Worm (Caenorhabditis elegans): ENCODE data around the gene dhs-23.

Gene dhs-23

DNA sequence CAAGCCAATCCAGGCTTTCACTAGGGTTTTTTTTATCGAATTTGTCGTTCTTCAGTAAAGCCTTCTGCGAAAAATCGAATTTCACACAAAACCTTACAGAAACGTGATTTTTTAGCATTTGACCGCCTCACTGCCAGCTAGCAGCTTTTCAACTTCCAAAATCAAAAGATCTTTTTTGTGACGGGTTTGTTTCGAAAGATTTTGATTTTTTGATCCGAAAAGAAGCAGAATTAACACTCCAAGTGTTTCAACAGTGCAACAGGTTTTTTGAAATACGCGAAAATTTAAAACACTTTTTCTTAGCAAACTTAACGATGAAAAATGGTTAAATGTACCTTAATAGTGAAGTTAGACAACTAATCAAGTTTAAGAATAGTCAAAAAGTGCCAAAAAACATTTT, 39.6 kb upstream of the dhs-23 start, which contains the start of gene clec-229:
TSS of gene clec-229 (minus strand) at position 101 of the 400 bp plus-strand sequence.
- TF ChIP-seq mec-3 (tag; optimal IDR thresholded peaks at IDR 0.05; ENCODE audit: borderline replicate concordance) (no peak), T23F11.4 (GFP tag; optimal IDR thresholded peaks at IDR 0.05) (no peak), ceh-45 (GFP tag; IDR thresholded peaks at IDR 0.05) (no peak), pat-9 (tag; optimal IDR thresholded peaks at IDR 0.05) (no peak), ztf-16 (tag; optimal IDR thresholded peaks at IDR 0.05) (no peak), pqm-1 (tag; optimal IDR thresholded peaks at IDR 0.05) (no peak), ceh-22 (tag; optimal IDR thresholded peaks at IDR 0.05) (no peak), ets-4 (tag; optimal IDR thresholded peaks at IDR 0.05) (no peak)

DNA sequence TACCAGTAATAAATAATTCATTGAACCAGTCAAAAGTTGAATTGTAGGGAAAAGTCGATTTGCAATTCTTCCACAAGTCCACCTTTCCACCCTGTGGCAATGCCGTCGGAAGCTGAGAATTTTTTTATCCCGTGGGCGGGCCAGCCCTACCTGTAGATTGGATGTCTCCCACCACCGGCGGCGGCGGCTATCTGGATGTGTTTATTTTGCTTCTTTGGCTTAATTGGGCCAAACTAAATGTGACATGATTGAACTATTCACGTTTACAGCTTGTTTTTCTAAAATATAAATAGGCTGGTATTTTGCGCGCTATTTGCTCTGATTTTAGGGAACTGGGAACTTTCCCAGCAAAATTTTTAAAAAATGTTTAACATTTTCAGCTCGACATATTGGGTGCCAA, 36.5 kb upstream of the dhs-23 start, which contains the start of gene wrt-8:
TSS of gene wrt-8 (minus strand) at position 101 of the 400 bp plus-strand sequence.
- TF ChIP-seq Y22D7AL.16 (tag; optimal IDR thresholded peaks at IDR 0.05) (no peak), nhr-11 (tag; optimal IDR thresholded peaks at IDR 0.05) (no peak), fax-1 (tag; optimal IDR thresholded peaks at IDR 0.05) (no peak), fkh-10 (GFP tag; optimal IDR thresholded peaks at IDR 0.05) (no peak), K09A11.1 (tag; optimal IDR thresholded peaks at IDR 0.05; ENCODE audit: insufficient read depth) (no peak), odd-2 (tag; optimal IDR thresholded peaks at IDR 0.05) (no peak), F13H6.1 (tag; optimal IDR thresholded peaks at IDR 0.05) (no peak), dve-1 (tag; optimal IDR thresholded peaks at IDR 0.05) (no peak), ceh-14 (tag; optimal IDR thresholded peaks at IDR 0.05) (no peak), sox-2 (GFP tag; IDR thresholded peaks at IDR 0.05) (no peak), zip-5 (tag; optimal IDR thresholded peaks at IDR 0.05) (no peak), hlh-13 (GFP tag; optimal IDR thresholded peaks at IDR 0.05) (no peak), ttx-3 (tag; optimal IDR thresholded peaks at IDR 0.05) (no peak)

DNA sequence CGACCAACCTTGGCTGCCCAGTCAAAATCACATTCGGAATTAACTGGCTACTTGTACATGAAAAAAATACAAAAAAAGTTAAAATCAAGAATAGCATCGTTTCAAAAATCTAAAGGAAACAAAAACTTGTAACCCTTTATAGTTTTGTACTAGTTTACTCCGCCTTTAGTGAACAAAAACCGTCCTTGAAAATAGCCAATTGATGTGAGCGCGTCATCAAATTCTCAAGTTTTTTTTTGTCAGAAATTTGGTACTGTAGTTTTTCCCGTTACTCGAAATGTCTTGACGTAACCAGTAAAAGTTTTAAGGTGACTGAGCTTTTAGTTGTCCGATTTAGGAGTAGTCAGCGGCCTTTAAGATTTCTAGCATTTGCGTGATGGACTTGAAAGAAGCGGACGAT, 33.7 kb upstream of the dhs-23 start, which contains the start of gene C29F3.3:
TSS of gene C29F3.3 (minus strand) at position 101 of the 400 bp plus-strand sequence.
- no peak for TF ChIP-seq hlh-30 (tag; optimal IDR thresholded peaks at IDR 0.05; ENCODE audit: insufficient read depth)
- TF ChIP-seq unc-86 (tag; optimal IDR thresholded peaks at IDR 0.05) = no peak
- TF ChIP-seq C08G9.2 (tag; optimal IDR thresholded peaks at IDR 0.05) = no peak
- no peak for TF ChIP-seq dve-1 (tag; optimal IDR thresholded peaks at IDR 0.05)
- no peak for TF ChIP-seq ceh-30 (tag; optimal IDR thresholded peaks at IDR 0.05)

DNA sequence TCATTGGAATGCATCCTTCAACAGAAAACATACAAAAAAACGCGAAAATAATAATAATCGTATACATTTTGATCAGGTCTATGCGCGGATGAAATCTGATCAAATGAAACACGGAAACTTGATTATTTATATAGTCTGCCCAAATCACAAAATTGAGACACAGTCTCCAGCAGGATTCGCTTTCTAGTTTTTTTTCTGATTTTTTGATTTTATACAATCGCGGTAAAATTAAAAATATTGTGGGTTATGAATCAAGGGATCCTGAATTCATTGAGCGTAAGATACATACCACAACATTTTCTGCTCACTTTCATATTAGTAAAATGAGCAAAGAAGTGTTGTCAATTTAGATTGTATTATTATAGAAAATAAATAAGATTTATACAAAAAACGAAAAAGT, 32.0 kb upstream of the dhs-23 start, which contains the start of gene clec-230:
TSS of gene clec-230 (minus strand) at position 101 of the 400 bp plus-strand sequence.
- TF ChIP-seq tbx-2 (tag; optimal IDR thresholded peaks at IDR 0.05) (no peak), nhr-11 (tag; optimal IDR thresholded peaks at IDR 0.05) (no peak), ceh-6 (GFP tag; optimal IDR thresholded peaks at IDR 0.05) (no peak), nhr-232 (tag; optimal IDR thresholded peaks at IDR 0.05) (no peak), ref-2 (tag; optimal IDR thresholded peaks at IDR 0.05) (no peak), C38D4.7 (GFP tag; optimal IDR thresholded peaks at IDR 0.05) (no peak), sdc-2 (tag; optimal IDR thresholded peaks at IDR 0.05) (no peak), pag-3 (tag; optimal IDR thresholded peaks at IDR 0.05; ENCODE audit: borderline replicate concordance) (no peak), ets-4 (tag; optimal IDR thresholded peaks at IDR 0.05) (no peak), syd-9 (tag; optimal IDR thresholded peaks at IDR 0.05) (no peak), ama-1 (optimal IDR thresholded peaks at IDR 0.05) (no peak), gmeb-2 (tag; optimal IDR thresholded peaks at IDR 0.05) (no peak), nfya-1 (tag; optimal IDR thresholded peaks at IDR 0.05) (no peak)

DNA sequence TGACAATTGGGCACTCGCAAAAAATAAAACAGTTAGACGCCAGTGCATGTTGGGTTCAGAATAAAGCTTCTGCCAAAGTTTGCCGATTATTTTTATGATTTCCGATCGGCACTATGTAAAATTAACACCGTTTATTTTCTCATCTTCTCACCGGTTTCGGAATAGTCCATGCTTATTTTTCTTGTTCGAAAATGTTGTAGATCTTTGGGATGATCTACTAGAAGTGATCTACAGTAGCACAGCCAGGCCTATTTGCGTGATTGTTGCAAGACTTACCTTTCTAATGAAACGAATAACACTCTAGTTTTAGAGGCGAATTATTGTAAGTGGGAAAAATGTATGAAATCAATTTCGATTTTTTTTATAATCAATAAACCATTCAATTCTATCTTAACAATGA, 30.4 kb upstream of the dhs-23 start, which contains the start of gene clec-231:
TSS of gene clec-231 (minus strand) at position 101 of the 400 bp plus-strand sequence.
- no peak for TF ChIP-seq sdc-2 (tag; optimal IDR thresholded peaks at IDR 0.05)
- no peak for TF ChIP-seq nhr-232 (tag; optimal IDR thresholded peaks at IDR 0.05)
- TF ChIP-seq pat-9 (tag; optimal IDR thresholded peaks at IDR 0.05) = no peak
- TF ChIP-seq ceh-2 (tag; optimal IDR thresholded peaks at IDR 0.05) = no peak
- no peak for TF ChIP-seq unc-3 (GFP tag; conservative IDR thresholded peaks at IDR 0.05)
- no peak for TF ChIP-seq unc-3 (tag; optimal IDR thresholded peaks at IDR 0.05)
- no peak for TF ChIP-seq ceh-18 (tag; optimal IDR thresholded peaks at IDR 0.05)
- no peak for TF ChIP-seq pqm-1 (tag; optimal IDR thresholded peaks at IDR 0.05)
- TF ChIP-seq che-1 (tag; optimal IDR thresholded peaks at IDR 0.05) = no peak
